Worm (Caenorhabditis elegans) whole organism, L4 larva: ENCODE data around the gene dpy-7.

Source experiments
- ZK337.2 ChIP-seq: fragments of 200-800 bp; sonication (Bioruptor generic); IDR thresholded peaks from 2 replicates; pipeline ENCODE4 v1.3.6; 2022; ENCODE audit warnings: missing genetic modification reagents, missing genetic modification characterization, missing compliant biosample characterization
- ama-1 ChIP-seq: fragments of 150-350 bp; optimal IDR thresholded peaks from 2 replicates; lab custom pipeline; 2014; ENCODE audit warnings: inconsistent platforms, mixed read lengths
- ceh-44 ChIP-seq: fragments of 200-800 bp; sonication (Bioruptor generic); IDR thresholded peaks from 2 replicates; pipeline ENCODE4 v1.3.6; 2022; ENCODE audit warnings: missing genetic modification reagents, missing genetic modification characterization, missing compliant biosample characterization
- dmd-8 ChIP-seq: fragments of 200-800 bp; sonication (Bioruptor generic); IDR thresholded peaks from 2 replicates; pipeline ENCODE4 v1.3.6; 2022; ENCODE audit warnings: missing genetic modification characterization, missing compliant biosample characterization
- egl-27 ChIP-seq: sonication (generic microtip); optimal IDR thresholded peaks from 3 replicates; lab custom pipeline; 2017; ENCODE audit warnings: missing biosample characterization, missing genetic modification reagents, missing genetic modification characterization
- mdl-1 ChIP-seq, 2 experiments: fragments of 150-350 bp in 1 of 2; sonication (generic microtip) in 1 of 2; optimal IDR thresholded peaks; 2 replicates each; lab custom pipeline; 2014 to 2017; ENCODE audit warnings: missing biosample characterization in 2 of 2, missing genetic modification characterization in 2 of 2
- nhr-11 ChIP-seq: fragments of 150-350 bp; optimal IDR thresholded peaks from 2 replicates; lab custom pipeline; 2014; ENCODE audit warnings: missing biosample characterization, missing genetic modification characterization
- pqm-1 ChIP-seq: sonication (generic microtip); optimal IDR thresholded peaks from 2 replicates; lab custom pipeline; 2017; ENCODE audit warnings: missing biosample characterization, missing genetic modification characterization
- skn-1 ChIP-seq: fragments of 150-350 bp; optimal IDR thresholded peaks from 2 replicates; lab custom pipeline; 2014; ENCODE audit warnings: missing biosample characterization, missing genetic modification characterization
- unc-62 ChIP-seq, 3 experiments: fragments of 150-350 bp in 1 of 3; sonication (generic microtip); optimal IDR thresholded peaks in 2 of 3; peaks in 1 of 3; 1 replicate in 1 of 3; 2 replicates in 2 of 3; lab custom pipeline; 2014 to 2017; ENCODE audit warnings: missing biosample characterization in 3 of 3, missing genetic modification characterization in 3 of 3, missing genetic modification reagents in 3 of 3, missing genotype in 1 of 3

ce11 chrX:7575939-7576338 lies 38.3 kb upstream of the dpy-7 start:
- no peak for TF ChIP-seq ceh-44
- no peak for TF ChIP-seq ama-1 (lab: Kevin White, UChicago)
- no peak for TF ChIP-seq egl-27
- TF ChIP-seq mdl-1 (tag; optimal IDR thresholded peaks at IDR 0.05; lab: Kevin White, UChicago): peak in 1 of 2 experiments; percentile 41
- TF ChIP-seq nhr-11 (tag; lab: Kevin White, UChicago): peak; percentile 33
- TF ChIP-seq pqm-1 (tag; lab: Kevin White, UChicago): peak; percentile 97
- peak in 1 of 2 experiments; percentile 98 for TF ChIP-seq unc-62 (GFP tag; optimal IDR thresholded peaks at IDR 0.05 in 1 of 2; lab: Kevin White, UChicago)
- no peak for TF ChIP-seq unc-62 (tag; optimal IDR thresholded peaks at IDR 0.05; lab: Kevin White, UChicago)
- no peak for TF ChIP-seq dmd-8 (GFP tag; lab: Robert Waterston, UW)
- TF ChIP-seq skn-1: no peak
- TF ChIP-seq ZK337.2 (GFP tag; lab: Robert Waterston, UW): no peak
